Worm (Caenorhabditis elegans): ENCODE results near the gene fut-3.

- no peak for TF ChIP-seq pes-1 (GFP tag; IDR thresholded peaks at IDR 0.05)
- no peak for TF ChIP-seq ama-1 (optimal IDR thresholded peaks at IDR 0.05)
- TF ChIP-seq aly-1 (tag; optimal IDR thresholded peaks at IDR 0.05): no peak
- TF ChIP-seq sea-1 (GFP tag; conservative IDR thresholded peaks at IDR 0.05): no peak
- no peak for TF ChIP-seq F13C5.2 (tag; optimal IDR thresholded peaks at IDR 0.05)
- TF ChIP-seq ets-7 (tag; optimal IDR thresholded peaks at IDR 0.05): no peak
- peak; percentile 10 for TF ChIP-seq B0310.2 (tag; optimal IDR thresholded peaks at IDR 0.05)
- TF ChIP-seq flt-1 (GFP tag; IDR thresholded peaks at IDR 0.05): no peak; the same call in 1 of the 2 replicates
Observed at ce11 chrII:5667540-5667939, 8.0 kb upstream of the fut-3 start.
